In genomic region chrIV:9196755-9197154, ce11 we compare ENCODE assay signal across 1 worm cellular context.
TF ChIP-seq lines count a peak whose summit lies in the region.

No protein-coding gene starts in this region.

TF ChIP-seq in whole organism, L1 larva, 84 proteins besides CTCF, POLR2A, EP300 and RAD21 (continued from another document):
- no peak for TF ChIP-seq sox-4 (tag; optimal IDR thresholded peaks at IDR 0.05; lab: Kevin White, UChicago)
- TF ChIP-seq zip-4 (GFP tag; optimal IDR thresholded peaks at IDR 0.05; lab: Kevin White, UChicago), result no peak
- no peak for TF ChIP-seq unc-130 (tag; optimal IDR thresholded peaks at IDR 0.05; lab: Kevin White, UChicago)
- TF ChIP-seq fkh-8 (tag; optimal IDR thresholded peaks at IDR 0.05; lab: Kevin White, UChicago), result peak; percentile 73
- TF ChIP-seq ztf-11 (tag; optimal IDR thresholded peaks at IDR 0.05; lab: Kevin White, UChicago), result no peak
- peak; percentile 41 for TF ChIP-seq mef-2 (tag; optimal IDR thresholded peaks at IDR 0.05; lab: Kevin White, UChicago)
- TF ChIP-seq fos-1 (tag; optimal IDR thresholded peaks at IDR 0.05; lab: Kevin White, UChicago), result peak; percentile 72
- peak; percentile 37 for TF ChIP-seq mep-1 (tag; optimal IDR thresholded peaks at IDR 0.05; lab: Kevin White, UChicago)
- no peak for TF ChIP-seq unc-30 (tag; optimal IDR thresholded peaks at IDR 0.05; lab: Kevin White, UChicago)
- TF ChIP-seq hlh-17 (GFP tag; optimal IDR thresholded peaks at IDR 0.05; lab: Kevin White, UChicago; ENCODE audit: borderline replicate concordance), result no peak
- TF ChIP-seq aha-1 (tag; optimal IDR thresholded peaks at IDR 0.05; lab: Kevin White, UChicago), result no peak
- TF ChIP-seq ces-1 (GFP tag; optimal IDR thresholded peaks at IDR 0.05; lab: Kevin White, UChicago), result peak; percentile 30
- no peak for TF ChIP-seq elt-3 (tag; optimal IDR thresholded peaks at IDR 0.05; lab: Kevin White, UChicago)
- no peak for TF ChIP-seq ets-5 (GFP tag; IDR thresholded peaks at IDR 0.05; lab: Robert Waterston, UW)
- peak; percentile 56 for TF ChIP-seq snpc-4 (tag; optimal IDR thresholded peaks at IDR 0.05; lab: Kevin White, UChicago)
- TF ChIP-seq unc-98 (GFP tag; IDR thresholded peaks at IDR 0.05; lab: Robert Waterston, UW), result no peak
- peak; percentile 65 for TF ChIP-seq nhr-20 (tag; optimal IDR thresholded peaks at IDR 0.05; lab: Kevin White, UChicago)
- TF ChIP-seq blmp-1 (tag; optimal IDR thresholded peaks at IDR 0.05; lab: Kevin White, UChicago), result no peak
- no peak for TF ChIP-seq lin-39 (tag; optimal IDR thresholded peaks at IDR 0.05; lab: Kevin White, UChicago)
- no peak for TF ChIP-seq vab-15 (tag; optimal IDR thresholded peaks at IDR 0.05; lab: Kevin White, UChicago)
- peak; percentile 72 for TF ChIP-seq jun-1 (tag; optimal IDR thresholded peaks at IDR 0.05; lab: Kevin White, UChicago)
- peak; percentile 54 for TF ChIP-seq swsn-7 (tag; optimal IDR thresholded peaks at IDR 0.05; lab: Kevin White, UChicago)
TF ChIP-seq in whole organism, L1 larva: peak in this region for 39.
